Worm (Caenorhabditis elegans) whole organism, L3 larva: Measurements from ENCODE around the gene C14C6.6.

ENCODE experiments used
- aly-2 ChIP-seq: fragments of 150-350 bp; optimal IDR thresholded peaks from 2 replicates; lab custom pipeline; 2014; ENCODE audit warnings: missing biosample characterization, missing genetic modification characterization
- ama-1 ChIP-seq: fragments of 150-350 bp; optimal IDR thresholded peaks from 2 replicates; lab custom pipeline; 2018
- egl-27 ChIP-seq: sonication (generic microtip); optimal IDR thresholded peaks from 4 replicates; lab custom pipeline; 2017; ENCODE audit warnings: missing biosample characterization, missing genetic modification reagents, missing genetic modification characterization
- fkh-10 ChIP-seq: sonication (generic microtip); optimal IDR thresholded peaks from 2 replicates; lab custom pipeline; 2017; ENCODE audit warnings: missing biosample characterization, missing genetic modification reagents, missing genetic modification characterization
- fkh-2 ChIP-seq: fragments of 150-350 bp; optimal IDR thresholded peaks from 2 replicates; lab custom pipeline; 2014; ENCODE audit warnings: missing biosample characterization, missing genetic modification reagents, missing genetic modification characterization
- nhr-23 ChIP-seq: fragments of 150-350 bp; optimal IDR thresholded peaks from 2 replicates; lab custom pipeline; 2014; ENCODE audit warnings: missing biosample characterization, missing genetic modification reagents, missing genetic modification characterization
- nhr-237 ChIP-seq: fragments of 150-350 bp; optimal IDR thresholded peaks from 2 replicates; lab custom pipeline; 2014; ENCODE audit warnings: missing biosample characterization, missing genetic modification characterization
- nhr-77 ChIP-seq: fragments of 150-350 bp; optimal IDR thresholded peaks from 2 replicates; lab custom pipeline; 2014; ENCODE audit warnings: missing biosample characterization, missing genetic modification characterization
- tbx-2 ChIP-seq: sonication (generic microtip); optimal IDR thresholded peaks from 2 replicates; lab custom pipeline; 2016; ENCODE audit warnings: mild to moderate bottlenecking, missing genetic modification characterization, missing compliant biosample characterization
- zag-1 ChIP-seq: fragments of 150-350 bp; optimal IDR thresholded peaks from 2 replicates; lab custom pipeline; 2014; ENCODE audit warnings: missing biosample characterization, missing genetic modification characterization

DNA sequence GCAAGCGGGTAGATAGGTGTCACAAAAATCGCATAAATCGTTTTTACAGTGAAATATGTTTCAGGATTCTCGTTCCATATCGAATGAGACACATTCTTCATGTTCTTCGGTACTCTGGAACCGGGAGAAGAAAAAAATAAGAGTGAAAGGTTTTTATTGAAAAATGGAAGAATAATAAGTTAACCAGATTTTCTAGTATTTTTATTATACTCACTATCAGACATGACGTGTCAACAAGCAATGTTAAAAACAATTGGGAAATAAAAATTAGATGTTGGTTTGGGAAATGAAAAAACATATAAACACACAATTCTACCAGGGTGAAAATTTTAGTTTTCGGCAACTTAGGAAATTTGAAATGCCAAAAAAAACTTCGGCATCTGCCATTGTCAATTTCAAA lies 35.5 kb downstream of the C14C6.6 start, which contains the start of gene srh-37:
- TF ChIP-seq nhr-77 (tag; lab: Kevin White, UChicago) (no peak), nhr-23 (tag; lab: Kevin White, UChicago) (no peak), fkh-2 (tag; lab: Kevin White, UChicago) (no peak), zag-1 (tag; lab: Kevin White, UChicago) (no peak), ama-1 (lab: Kevin White, UChicago) (no peak), fkh-10 (GFP tag; lab: Kevin White, UChicago) (no peak), nhr-237 (no peak), aly-2 (tag; lab: Kevin White, UChicago) (no peak), egl-27 (tag; lab: Kevin White, UChicago) (no peak), tbx-2 (no peak)
